Fruit fly (Drosophila melanogaster) whole organism, embryonic: Measurements from ENCODE around the gene cold.

Source experiments
- B-H1 ChIP-seq: fragments of 200-800 bp; sonication (Bioruptor generic); IDR thresholded peaks from 3 replicates; pipeline ENCODE4 v1.3.6; 2022; ENCODE audit warnings: missing biosample characterization, missing genetic modification characterization
- CG10209 ChIP-seq: fragments of 200-800 bp; sonication (Bioruptor generic); optimal IDR thresholded peaks from 3 replicates; lab custom pipeline; 2017; ENCODE audit warnings: missing biosample characterization, mild to moderate bottlenecking, missing genetic modification characterization, missing genetic modification reagents
- CG10274 ChIP-seq: fragments of 200-800 bp; sonication (Bioruptor generic); optimal IDR thresholded peaks from 3 replicates; lab custom pipeline; 2017; ENCODE audit warnings: missing biosample characterization, mild to moderate bottlenecking, missing genetic modification characterization
- CG10462 ChIP-seq: fragments of 200-800 bp; sonication (Bioruptor generic); optimal IDR thresholded peaks from 2 replicates; lab custom pipeline; 2016; ENCODE audit warnings: missing biosample characterization, missing genetic modification characterization
- CG10565 ChIP-seq: fragments of 200-800 bp; sonication (Bioruptor generic); optimal IDR thresholded peaks from 3 replicates; lab custom pipeline; 2016; ENCODE audit warnings: missing biosample characterization, mild to moderate bottlenecking, missing genetic modification characterization
- CG10979 ChIP-seq: fragments of 200-800 bp; sonication (Bioruptor generic); optimal IDR thresholded peaks from 2 replicates; lab custom pipeline; 2018; ENCODE audit warnings: missing biosample characterization, mild to moderate bottlenecking, missing genetic modification characterization, moderate library complexity
- CG11560 ChIP-seq: fragments of 200-800 bp; sonication (Bioruptor generic); IDR thresholded peaks from 3 replicates; pipeline ENCODE4 v1.3.6; 2022; ENCODE audit warnings: missing biosample characterization, missing genetic modification characterization
- CG11695 ChIP-seq: fragments of 200-800 bp; sonication (Bioruptor generic); IDR thresholded peaks from 3 replicates; pipeline ENCODE4 v1.3.6; 2022; ENCODE audit warnings: missing biosample characterization, missing genetic modification characterization
- CG12236 ChIP-seq: fragments of 200-800 bp; sonication (Bioruptor generic); optimal IDR thresholded peaks from 2 replicates; lab custom pipeline; 2016; ENCODE audit warnings: missing biosample characterization, missing genetic modification characterization
- CG12299 ChIP-seq: fragments of 200-800 bp; sonication (Bioruptor generic); optimal IDR thresholded peaks from 2 replicates; lab custom pipeline; 2018; ENCODE audit warnings: missing biosample characterization, mild to moderate bottlenecking, missing genetic modification characterization
- CG15073 ChIP-seq: fragments of 200-800 bp; sonication (Bioruptor generic); optimal IDR thresholded peaks from 2 replicates; lab custom pipeline; 2016; ENCODE audit warnings: missing biosample characterization, missing genetic modification characterization
- CG15601 ChIP-seq: fragments of 200-800 bp; sonication (Bioruptor generic); optimal IDR thresholded peaks from 3 replicates; lab custom pipeline; 2019; ENCODE audit warnings: missing biosample characterization, mild to moderate bottlenecking, missing genetic modification characterization, moderate library complexity
- CG16779 ChIP-seq: fragments of 200-800 bp; sonication (Bioruptor generic); IDR thresholded peaks from 2 replicates; pipeline ENCODE4 v1.3.6; 2022; ENCODE audit warnings: missing biosample characterization, missing genetic modification characterization
- CG18599 ChIP-seq: fragments of 200-800 bp; sonication (Bioruptor generic); optimal IDR thresholded peaks from 3 replicates; lab custom pipeline; 2017; ENCODE audit warnings: missing biosample characterization, missing genetic modification characterization, mild to moderate bottlenecking, moderate library complexity, missing genetic modification reagents
- CG4282 ChIP-seq: fragments of 200-800 bp; sonication (Bioruptor generic); optimal IDR thresholded peaks from 2 replicates; lab custom pipeline; 2016; ENCODE audit warnings: missing biosample characterization, missing genetic modification characterization
- CG43689 ChIP-seq: fragments of 200-800 bp; sonication (Bioruptor generic); IDR thresholded peaks from 2 replicates; pipeline ENCODE4 v1.3.6; 2022; ENCODE audit warnings: missing biosample characterization, missing genetic modification characterization
- CG5180 ChIP-seq: fragments of 200-800 bp; sonication (Bioruptor generic); optimal IDR thresholded peaks from 3 replicates; lab custom pipeline; 2017; ENCODE audit warnings: missing biosample characterization, missing genetic modification characterization, mild to moderate bottlenecking, moderate library complexity, missing genetic modification reagents
- CG7745 ChIP-seq: fragments of 200-800 bp; sonication (Bioruptor generic); optimal IDR thresholded peaks from 2 replicates; lab custom pipeline; 2018; ENCODE audit warnings: missing biosample characterization, mild to moderate bottlenecking, missing genetic modification characterization, moderate library complexity
- Chrac-16 ChIP-seq: fragments of 200-800 bp; sonication (Bioruptor generic); optimal IDR thresholded peaks from 3 replicates; lab custom pipeline; 2016; ENCODE audit warnings: missing biosample characterization, missing genetic modification characterization
- CoRest ChIP-seq: fragments of 200-800 bp; sonication (Bioruptor generic); optimal IDR thresholded peaks from 3 replicates; lab custom pipeline; 2018; ENCODE audit warnings: missing biosample characterization, mild to moderate bottlenecking, missing genetic modification characterization, moderate library complexity
- Drgx ChIP-seq: fragments of 200-800 bp; sonication (Bioruptor generic); IDR thresholded peaks from 2 replicates; pipeline ENCODE4 v1.3.6; 2022; ENCODE audit warnings: missing biosample characterization, missing genetic modification characterization
- Fer1 ChIP-seq: fragments of 200-800 bp; sonication (Bioruptor generic); optimal IDR thresholded peaks from 2 replicates; lab custom pipeline; 2017; ENCODE audit warnings: missing biosample characterization, mild to moderate bottlenecking, missing genetic modification characterization
- HLH54F ChIP-seq: fragments of 200-800 bp; sonication (Bioruptor generic); optimal IDR thresholded peaks from 3 replicates; lab custom pipeline; 2016; ENCODE audit warnings: missing biosample characterization, missing genetic modification characterization
- Hmx ChIP-seq: fragments of 200-800 bp; sonication (Bioruptor generic); optimal IDR thresholded peaks from 2 replicates; lab custom pipeline; 2016; ENCODE audit warnings: missing biosample characterization, missing genetic modification characterization
- MBD-R2 ChIP-seq: fragments of 200-800 bp; sonication (Bioruptor generic); IDR thresholded peaks from 2 replicates; pipeline ENCODE4 v1.3.6; 2022; ENCODE audit warnings: missing biosample characterization, missing genetic modification characterization
- Max ChIP-seq: fragments of 200-800 bp; sonication (Bioruptor generic); optimal IDR thresholded peaks from 2 replicates; lab custom pipeline; 2016; ENCODE audit warnings: missing biosample characterization, mild to moderate bottlenecking, missing genetic modification characterization
- NK7.1 ChIP-seq: fragments of 200-800 bp; sonication (Bioruptor generic); optimal IDR thresholded peaks from 3 replicates; lab custom pipeline; 2016; ENCODE audit warnings: missing biosample characterization, missing genetic modification characterization
- Oaz ChIP-seq: fragments of 200-800 bp; sonication (Bioruptor generic); IDR thresholded peaks from 2 replicates; pipeline ENCODE4 v1.3.6; 2022; ENCODE audit warnings: missing biosample characterization, missing genetic modification characterization
- Rfx ChIP-seq: fragments of 200-800 bp; sonication (Bioruptor generic); IDR thresholded peaks from 2 replicates; pipeline ENCODE4 v1.3.6; 2022; ENCODE audit warnings: missing biosample characterization, missing genetic modification characterization
- Sox102F ChIP-seq: fragments of 200-800 bp; sonication (Bioruptor generic); optimal IDR thresholded peaks from 2 replicates; lab custom pipeline; 2018; ENCODE audit warnings: missing biosample characterization, mild to moderate bottlenecking, missing genetic modification characterization, moderate library complexity
- Usf ChIP-seq: fragments of 200-800 bp; sonication (Bioruptor generic); optimal IDR thresholded peaks from 2 replicates; lab custom pipeline; 2017; ENCODE audit warnings: missing genotype, missing biosample characterization, missing genetic modification characterization
- bsh ChIP-seq, 2 experiments: fragments of 200-800 bp; sonication (Bioruptor generic); optimal IDR thresholded peaks; 2 replicates each; lab custom pipeline; 2017 to 2018; ENCODE audit warnings: mild to moderate bottlenecking in 2 of 2, missing biosample characterization in 2 of 2, missing genetic modification characterization in 2 of 2, moderate library complexity in 1 of 2
- chm ChIP-seq: fragments of 200-800 bp; sonication (Bioruptor generic); IDR thresholded peaks from 2 replicates; pipeline ENCODE4 v1.3.6; 2022; ENCODE audit warnings: missing biosample characterization, missing genetic modification characterization
- da ChIP-seq: fragments of 200-800 bp; sonication (Bioruptor generic); optimal IDR thresholded peaks from 2 replicates; lab custom pipeline; 2016; ENCODE audit warnings: missing biosample characterization, missing genetic modification characterization
- dati ChIP-seq: fragments of 200-800 bp; sonication (Bioruptor generic); IDR thresholded peaks from 2 replicates; pipeline ENCODE4 v1.3.6; 2022; ENCODE audit warnings: missing biosample characterization, missing genetic modification characterization
- fd3F ChIP-seq: fragments of 200-800 bp; sonication (Bioruptor generic); optimal IDR thresholded peaks from 2 replicates; lab custom pipeline; 2018; ENCODE audit warnings: missing biosample characterization, mild to moderate bottlenecking, missing genetic modification characterization, moderate library complexity
- h ChIP-seq: fragments of >200 bp; optimal IDR thresholded peaks from 2 replicates; lab custom pipeline; 2017
- hb ChIP-seq: fragments of 200-800 bp; sonication (Bioruptor generic); IDR thresholded peaks from 3 replicates; pipeline ENCODE4 v1.3.6; 2022; ENCODE audit warnings: missing biosample characterization, missing genetic modification characterization; ENCODE audit not compliant: partially characterized antibody
- hbn ChIP-seq: fragments of 200-800 bp; sonication (Bioruptor generic); IDR thresholded peaks from 2 replicates; pipeline ENCODE4 v1.3.6; 2022; ENCODE audit warnings: missing biosample characterization, missing genetic modification characterization; ENCODE audit not compliant: partially characterized antibody
- kah ChIP-seq: fragments of 200-800 bp; sonication (Bioruptor generic); optimal IDR thresholded peaks from 2 replicates; lab custom pipeline; 2018; ENCODE audit warnings: missing biosample characterization, mild to moderate bottlenecking, missing genetic modification characterization
- lab ChIP-seq: fragments of 200-800 bp; sonication (Bioruptor generic); optimal IDR thresholded peaks from 3 replicates; lab custom pipeline; 2017; ENCODE audit warnings: missing biosample characterization, missing genetic modification characterization, mild to moderate bottlenecking, moderate library complexity, missing genetic modification reagents
- lilli ChIP-seq: fragments of 200-800 bp; sonication (Bioruptor generic); optimal IDR thresholded peaks from 3 replicates; lab custom pipeline; 2016; ENCODE audit warnings: missing biosample characterization, missing genetic modification characterization
- maf-S ChIP-seq: fragments of 200-800 bp; sonication (Bioruptor generic); optimal IDR thresholded peaks from 2 replicates; lab custom pipeline; 2016; ENCODE audit warnings: missing biosample characterization, missing genetic modification characterization
- mld ChIP-seq: fragments of 200-800 bp; sonication (Bioruptor generic); IDR thresholded peaks from 3 replicates; pipeline ENCODE4 v1.3.6; 2022; ENCODE audit warnings: missing biosample characterization, missing genetic modification characterization; ENCODE audit not compliant: partially characterized antibody
- otp ChIP-seq: fragments of 200-800 bp; sonication (Bioruptor generic); IDR thresholded peaks from 3 replicates; pipeline ENCODE4, ENCODE4 v1.3.6; 2022; ENCODE audit warnings: missing biosample characterization, missing genetic modification characterization
- pb ChIP-seq: fragments of 200-800 bp; sonication (Bioruptor generic); optimal IDR thresholded peaks from 3 replicates; lab custom pipeline; 2016; ENCODE audit warnings: missing biosample characterization, missing genetic modification characterization
- ssp ChIP-seq: fragments of 200-800 bp; sonication (Bioruptor generic); IDR thresholded peaks from 2 replicates; pipeline ENCODE4 v1.3.6; 2022; ENCODE audit warnings: missing biosample characterization, missing genetic modification characterization
- tio ChIP-seq: fragments of 200-800 bp; sonication (Bioruptor generic); optimal IDR thresholded peaks from 2 replicates; lab custom pipeline; 2017; ENCODE audit warnings: missing biosample characterization, missing genetic modification characterization, inconsistent platforms
- vvl ChIP-seq: fragments of 200-800 bp; sonication (Bioruptor generic); IDR thresholded peaks from 2 replicates; pipeline ENCODE4 v1.3.6; 2022; ENCODE audit warnings: missing biosample characterization, missing genetic modification characterization
- zen2 ChIP-seq: fragments of 200-800 bp; sonication (Bioruptor generic); IDR thresholded peaks from 3 replicates; pipeline ENCODE4 v1.3.6; 2022; ENCODE audit warnings: missing biosample characterization, missing genetic modification characterization; ENCODE audit not compliant: partially characterized antibody
- zfh1 ChIP-seq: fragments of 200-800 bp; sonication (Bioruptor generic); IDR thresholded peaks from 3 replicates; pipeline ENCODE4 v1.3.6; 2022; ENCODE audit warnings: missing biosample characterization, missing genetic modification characterization

The cold gene

DNA sequence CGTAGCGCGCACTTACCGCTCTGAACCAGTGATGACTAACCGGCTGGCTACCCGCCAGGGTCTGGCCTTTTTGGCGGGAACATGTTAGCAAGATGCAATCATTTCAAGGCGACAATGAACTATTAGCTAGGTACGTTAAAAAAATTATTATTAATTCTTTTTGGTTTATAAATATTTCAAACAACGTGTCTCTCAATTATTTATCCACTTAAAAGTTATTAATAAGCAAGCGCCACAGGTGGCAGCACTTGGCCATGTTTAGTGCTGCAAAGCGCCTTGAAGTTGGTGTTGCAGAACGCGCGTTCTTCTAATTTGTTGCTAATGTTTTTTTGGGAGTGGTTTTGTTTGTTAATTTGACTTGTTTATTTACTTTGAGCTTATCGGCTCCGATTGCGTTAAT, at the start of gene cold, which contains the start of gene Ipk2 (continued):
- TF ChIP-seq CG43689 (GFP tag; lab: Robert Waterston, UW) (0 out of 2 replicates have a peak, but pooled peaks have one; percentile 10), vvl (GFP tag; lab: Robert Waterston, UW) (peak; percentile 72), Usf (GFP tag; lab: Kevin White, UChicago) (peak; percentile 65), CG15073 (GFP tag; lab: Kevin White, UChicago) (no peak), CG10565 (GFP tag; lab: Kevin White, UChicago) (peak; percentile 51), NK7.1 (peak; percentile 19), B-H1 (GFP tag; lab: Robert Waterston, UW) (peak; percentile 56), hb (GFP tag; lab: Robert Waterston, UW) (no peak), CG11560 (peak; percentile 63; the same call in 1 of the 3 replicates), CG12236 (GFP tag; lab: Kevin White, UChicago) (peak; percentile 44), chm (no peak), bsh (GFP tag; optimal IDR thresholded peaks at IDR 0.05; lab: Kevin White, UChicago) (peak in 1 of 2 experiments; percentile 69), CoRest (peak; percentile 89), HLH54F (peak; percentile 87), kah (GFP tag; lab: Kevin White, UChicago) (peak; percentile 94), tio (no peak), h (lab: Kevin White, UChicago) (no peak), da (GFP tag; lab: Kevin White, UChicago) (peak; percentile 37), otp (GFP tag; lab: Robert Waterston, UW) (0 out of 3 replicates have a peak, but pooled peaks have one; percentile 64), Oaz (GFP tag; lab: Robert Waterston, UW) (no peak), CG15601 (tag; lab: Kevin White, UChicago) (no peak), Sox102F (GFP tag; lab: Kevin White, UChicago) (no peak), Hmx (GFP tag; lab: Kevin White, UChicago) (no peak), Rfx (GFP tag; lab: Robert Waterston, UW) (peak; percentile 90), CG5180 (GFP tag; lab: Kevin White, UChicago) (peak; percentile 27), fd3F (peak; percentile 69), CG12299 (tag; lab: Kevin White, UChicago) (peak; percentile 78), CG18599 (GFP tag; lab: Kevin White, UChicago) (peak; percentile 91), CG10274 (GFP tag; lab: Kevin White, UChicago) (peak; percentile 60), MBD-R2 (GFP tag; lab: Robert Waterston, UW) (peak; percentile 97), CG10979 (tag; lab: Kevin White, UChicago) (peak; percentile 67), CG16779 (GFP tag; lab: Robert Waterston, UW) (no peak), ssp (GFP tag; lab: Robert Waterston, UW) (peak; percentile 66), lilli (GFP tag; lab: Kevin White, UChicago) (peak; percentile 93), pb (peak; percentile 50), CG4282 (GFP tag; lab: Kevin White, UChicago) (peak; percentile 51), Fer1 (no peak), lab (peak; percentile 91), Max (GFP tag; lab: Kevin White, UChicago) (peak; percentile 89), CG10209 (GFP tag; lab: Kevin White, UChicago) (peak; percentile 85), hbn (GFP tag; lab: Robert Waterston, UW) (no peak), zfh1 (GFP tag; lab: Robert Waterston, UW) (peak; percentile 59; the same call in 2 of the 3 replicates), Drgx (GFP tag; lab: Robert Waterston, UW) (peak; percentile 40; the same call in 1 of the 2 replicates), CG11695 (GFP tag; lab: Robert Waterston, UW) (no peak; the same call in 2 of the 3 replicates), CG7745 (tag; lab: Kevin White, UChicago) (no peak), mld (GFP tag; lab: Robert Waterston, UW) (no peak), maf-S (GFP tag; lab: Kevin White, UChicago) (peak; percentile 73), CG10462 (peak; percentile 34), zen2 (GFP tag; lab: Robert Waterston, UW) (no peak), Chrac-16 (GFP tag; lab: Kevin White, UChicago) (peak; percentile 78), dati (GFP tag; lab: Robert Waterston, UW) (no peak)
